Worm (Caenorhabditis elegans) whole organism, late embryonic: ENCODE data around the gene cyp-13A4.

Experiments used
- C38D4.7 ChIP-seq: fragments of 200-800 bp; sonication (Bioruptor generic); optimal IDR thresholded peaks from 2 replicates; lab custom pipeline; 2018; ENCODE audit warnings: mild to moderate bottlenecking, missing genetic modification characterization, moderate library complexity, missing compliant biosample characterization
- T23F11.4 ChIP-seq: fragments of 200-800 bp; sonication (Bioruptor generic); optimal IDR thresholded peaks from 2 replicates; lab custom pipeline; 2018; ENCODE audit warnings: mild to moderate bottlenecking, missing genetic modification characterization, missing compliant biosample characterization
- ahr-1 ChIP-seq: sonication (generic microtip); optimal IDR thresholded peaks from 2 replicates; lab custom pipeline; 2016; ENCODE audit warnings: missing genetic modification characterization, missing compliant biosample characterization
- ceh-14 ChIP-seq: sonication (generic microtip); optimal IDR thresholded peaks from 2 replicates; lab custom pipeline; 2016; ENCODE audit warnings: missing genotype, missing genetic modification characterization, missing compliant biosample characterization
- ceh-18 ChIP-seq: sonication (generic microtip); optimal IDR thresholded peaks from 2 replicates; lab custom pipeline; 2016; ENCODE audit warnings: missing genetic modification characterization, missing compliant biosample characterization
- ceh-2 ChIP-seq: sonication (generic microtip); optimal IDR thresholded peaks from 2 replicates; lab custom pipeline; 2016; ENCODE audit warnings: missing genotype, missing genetic modification characterization, missing compliant biosample characterization
- ceh-22 ChIP-seq: sonication (generic microtip); optimal IDR thresholded peaks from 2 replicates; lab custom pipeline; 2017; ENCODE audit warnings: missing biosample characterization, missing genetic modification characterization
- ceh-31 ChIP-seq: sonication (generic microtip); optimal IDR thresholded peaks from 2 replicates; lab custom pipeline; 2016; ENCODE audit warnings: missing genetic modification characterization, missing compliant biosample characterization
- ceh-48 ChIP-seq: sonication (generic microtip); optimal IDR thresholded peaks from 2 replicates; lab custom pipeline; 2016; ENCODE audit warnings: missing genetic modification characterization, inconsistent platforms, missing compliant biosample characterization
- ceh-6 ChIP-seq: fragments of 200-800 bp; sonication (Bioruptor generic); optimal IDR thresholded peaks from 2 replicates; lab custom pipeline; 2018; ENCODE audit warnings: mild to moderate bottlenecking, missing genetic modification characterization, missing compliant biosample characterization
- dmd-4 ChIP-seq: sonication (generic microtip); optimal IDR thresholded peaks from 2 replicates; lab custom pipeline; 2016; ENCODE audit warnings: borderline replicate concordance, missing genetic modification characterization, missing compliant biosample characterization
- dve-1 ChIP-seq: sonication (generic microtip); optimal IDR thresholded peaks from 2 replicates; lab custom pipeline; 2017; ENCODE audit warnings: antibody characterized with exemption, mild to moderate bottlenecking, missing genetic modification characterization, missing compliant biosample characterization
- elt-2 ChIP-seq: sonication (generic microtip); optimal IDR thresholded peaks from 2 replicates; lab custom pipeline; 2016; ENCODE audit warnings: missing genetic modification reagents, missing genetic modification characterization, missing compliant biosample characterization
- elt-4 ChIP-seq: sonication (generic microtip); optimal IDR thresholded peaks from 2 replicates; lab custom pipeline; 2016; ENCODE audit warnings: missing genetic modification characterization, missing compliant biosample characterization
- gmeb-2 ChIP-seq: sonication (generic microtip); optimal IDR thresholded peaks from 2 replicates; lab custom pipeline; 2016; ENCODE audit warnings: missing genetic modification characterization, inconsistent platforms, missing compliant biosample characterization
- hlh-30 ChIP-seq: sonication (generic microtip); optimal IDR thresholded peaks from 2 replicates; lab custom pipeline; 2017; ENCODE audit warnings: antibody characterized with exemption, missing genetic modification characterization, missing compliant biosample characterization; ENCODE audit not compliant: insufficient read depth
- hlh-6 ChIP-seq: sonication (generic microtip); optimal IDR thresholded peaks from 2 replicates; lab custom pipeline; 2016; ENCODE audit warnings: missing genotype, missing genetic modification characterization, missing compliant biosample characterization
- hlh-8 ChIP-seq: sonication (generic microtip); optimal IDR thresholded peaks from 2 replicates; lab custom pipeline; 2016; ENCODE audit warnings: missing genotype, missing genetic modification characterization, missing compliant biosample characterization
- lim-6 ChIP-seq: sonication (generic microtip); optimal IDR thresholded peaks from 2 replicates; lab custom pipeline; 2016; ENCODE audit warnings: missing genetic modification characterization, missing compliant biosample characterization
- madf-2 ChIP-seq: sonication (generic microtip); optimal IDR thresholded peaks from 2 replicates; lab custom pipeline; 2017; ENCODE audit warnings: missing genetic modification characterization, missing compliant biosample characterization
- nfya-1 ChIP-seq: sonication (generic microtip); optimal IDR thresholded peaks from 2 replicates; lab custom pipeline; 2017; ENCODE audit warnings: missing genetic modification characterization, mild to moderate bottlenecking, missing compliant biosample characterization, antibody characterized with exemption, moderate library complexity
- nhr-11 ChIP-seq: fragments of 150-350 bp; optimal IDR thresholded peaks from 2 replicates; lab custom pipeline; 2014; ENCODE audit warnings: missing biosample characterization, missing genetic modification characterization
- odd-2 ChIP-seq: sonication (generic microtip); optimal IDR thresholded peaks from 2 replicates; lab custom pipeline; 2017; ENCODE audit warnings: antibody characterized with exemption, mild to moderate bottlenecking, missing genetic modification characterization, missing compliant biosample characterization
- pax-1 ChIP-seq: fragments of 150-350 bp; optimal IDR thresholded peaks from 2 replicates; lab custom pipeline; 2014; ENCODE audit warnings: missing biosample characterization, missing genetic modification characterization
- pha-4 ChIP-seq: fragments of 150-350 bp; optimal IDR thresholded peaks from 2 replicates; lab custom pipeline; 2018; ENCODE audit warnings: missing biosample characterization, missing genetic modification reagents, missing genetic modification characterization
- pqm-1 ChIP-seq: sonication (generic microtip); optimal IDR thresholded peaks from 2 replicates; lab custom pipeline; 2016; ENCODE audit warnings: missing genetic modification characterization, missing compliant biosample characterization
- ref-2 ChIP-seq: sonication (generic microtip); optimal IDR thresholded peaks from 2 replicates; lab custom pipeline; 2016; ENCODE audit warnings: missing genetic modification characterization, missing compliant biosample characterization
- rnt-1 ChIP-seq: sonication (generic microtip); optimal IDR thresholded peaks from 2 replicates; lab custom pipeline; 2016; ENCODE audit warnings: missing genetic modification characterization, missing compliant biosample characterization
- sox-4 ChIP-seq: sonication (generic microtip); optimal IDR thresholded peaks from 2 replicates; lab custom pipeline; 2017; ENCODE audit warnings: mild to moderate bottlenecking, missing genetic modification characterization, inconsistent platforms, missing compliant biosample characterization
- syd-9 ChIP-seq: sonication (generic microtip); optimal IDR thresholded peaks from 2 replicates; lab custom pipeline; 2016; ENCODE audit warnings: mild to moderate bottlenecking, missing genetic modification characterization, moderate library complexity, missing compliant biosample characterization
- tbx-2 ChIP-seq: sonication (generic microtip); optimal IDR thresholded peaks from 2 replicates; lab custom pipeline; 2016; ENCODE audit warnings: missing genetic modification characterization, missing compliant biosample characterization
- ttx-3 ChIP-seq: sonication (generic microtip); optimal IDR thresholded peaks from 2 replicates; lab custom pipeline; 2016; ENCODE audit warnings: missing genetic modification reagents, missing genetic modification characterization, missing compliant biosample characterization
- unc-55 ChIP-seq: sonication (generic microtip); optimal IDR thresholded peaks from 2 replicates; lab custom pipeline; 2017; ENCODE audit warnings: missing biosample characterization, missing genetic modification reagents, missing genetic modification characterization
- unc-86 ChIP-seq: sonication (generic microtip); optimal IDR thresholded peaks from 2 replicates; lab custom pipeline; 2016; ENCODE audit warnings: missing genetic modification characterization, missing compliant biosample characterization

Gene cyp-13A4

DNA sequence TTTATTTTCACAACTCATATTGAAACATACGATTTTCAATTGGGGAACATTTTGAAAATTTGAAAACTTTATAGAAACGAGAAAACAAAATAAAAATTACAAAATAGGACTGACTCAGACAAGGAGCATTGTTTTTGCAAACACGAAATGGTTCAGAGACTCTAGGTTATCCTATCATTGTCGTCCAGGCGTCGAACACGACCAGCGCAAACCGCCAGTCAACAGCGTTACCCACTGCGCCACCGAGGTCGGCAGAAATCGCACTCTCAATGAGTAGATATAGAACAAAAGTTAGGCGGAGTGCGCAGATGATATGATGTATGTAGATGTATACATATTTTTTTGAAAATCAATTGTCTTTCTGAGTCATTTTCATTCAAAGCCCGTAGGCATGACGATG, 22.9 kb downstream of the cyp-13A4 start (continued):
- TF ChIP-seq syd-9 (tag; lab: Kevin White, UChicago) = peak; percentile 78
- TF ChIP-seq C38D4.7 (GFP tag; lab: Kevin White, UChicago) = peak; percentile 81
- TF ChIP-seq gmeb-2 (tag; lab: Kevin White, UChicago) = peak; percentile 84
- TF ChIP-seq pax-1 (tag; lab: Kevin White, UChicago) = no peak
- TF ChIP-seq pqm-1 (tag; lab: Kevin White, UChicago) = peak; percentile 39
- TF ChIP-seq hlh-30 (tag; lab: Kevin White, UChicago) = peak; percentile 2
- no peak for TF ChIP-seq nhr-11 (tag; lab: Kevin White, UChicago)
- TF ChIP-seq ceh-14 (tag; lab: Kevin White, UChicago) = peak; percentile 87
- no peak for TF ChIP-seq unc-55
- peak; percentile 32 for TF ChIP-seq lim-6 (tag; lab: Kevin White, UChicago)
- TF ChIP-seq dmd-4 (tag; lab: Kevin White, UChicago) = peak; percentile 71
- TF ChIP-seq ceh-48 (tag; lab: Kevin White, UChicago) = peak; percentile 66
- no peak for TF ChIP-seq ceh-22 (tag; lab: Kevin White, UChicago)
- TF ChIP-seq odd-2 (tag; lab: Kevin White, UChicago) = no peak
- TF ChIP-seq rnt-1 (tag; lab: Kevin White, UChicago) = peak; percentile 77
- peak; percentile 10 for TF ChIP-seq ceh-18
- TF ChIP-seq elt-4 (tag; lab: Kevin White, UChicago) = no peak
- TF ChIP-seq, all 69 proteins: peak for 54

DNA sequence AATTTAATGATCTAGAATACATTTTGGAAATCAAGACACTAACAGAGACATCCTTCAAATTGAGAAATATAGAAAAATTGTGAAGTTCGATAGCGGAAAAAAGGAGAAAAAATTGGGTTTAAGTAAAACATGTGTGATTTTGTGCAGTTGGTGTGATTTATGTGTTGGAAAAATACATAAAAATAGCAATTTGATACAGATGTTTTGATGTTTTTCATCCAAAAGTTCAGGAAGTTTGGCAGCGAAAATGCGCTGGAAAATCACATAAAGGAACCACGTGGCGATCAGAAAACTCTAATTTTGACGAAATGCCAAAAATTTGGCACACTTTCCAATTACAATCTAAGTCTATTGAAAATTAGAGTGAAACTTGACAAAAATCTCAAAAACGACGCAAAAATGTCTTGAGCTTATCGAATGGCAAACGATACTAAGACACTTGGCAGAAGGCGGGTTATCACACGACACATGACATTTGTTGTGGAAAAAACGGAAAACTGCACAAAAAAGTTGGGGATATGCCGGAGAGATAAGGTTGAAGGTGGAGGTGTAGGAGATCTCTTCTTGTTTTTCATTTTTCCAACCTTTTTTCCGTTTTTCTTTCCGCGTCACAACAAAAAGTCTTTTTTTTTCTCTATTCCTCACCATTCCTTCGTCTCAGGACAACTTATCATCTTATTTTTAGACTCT, 23.5 kb downstream of the cyp-13A4 start, which contains the start of gene ZK1321.4:
TSS of gene ZK1321.4 (minus strand) at position 51 of the 690 bp plus-strand sequence.
- no peak for TF ChIP-seq T23F11.4 (GFP tag; lab: Kevin White, UChicago)
- no peak for TF ChIP-seq elt-4 (tag; lab: Kevin White, UChicago)
- no peak for TF ChIP-seq odd-2 (tag; lab: Kevin White, UChicago)
- TF ChIP-seq dve-1 (tag; lab: Kevin White, UChicago) = no peak
- TF ChIP-seq sox-4 (tag; lab: Kevin White, UChicago) = no peak

DNA sequence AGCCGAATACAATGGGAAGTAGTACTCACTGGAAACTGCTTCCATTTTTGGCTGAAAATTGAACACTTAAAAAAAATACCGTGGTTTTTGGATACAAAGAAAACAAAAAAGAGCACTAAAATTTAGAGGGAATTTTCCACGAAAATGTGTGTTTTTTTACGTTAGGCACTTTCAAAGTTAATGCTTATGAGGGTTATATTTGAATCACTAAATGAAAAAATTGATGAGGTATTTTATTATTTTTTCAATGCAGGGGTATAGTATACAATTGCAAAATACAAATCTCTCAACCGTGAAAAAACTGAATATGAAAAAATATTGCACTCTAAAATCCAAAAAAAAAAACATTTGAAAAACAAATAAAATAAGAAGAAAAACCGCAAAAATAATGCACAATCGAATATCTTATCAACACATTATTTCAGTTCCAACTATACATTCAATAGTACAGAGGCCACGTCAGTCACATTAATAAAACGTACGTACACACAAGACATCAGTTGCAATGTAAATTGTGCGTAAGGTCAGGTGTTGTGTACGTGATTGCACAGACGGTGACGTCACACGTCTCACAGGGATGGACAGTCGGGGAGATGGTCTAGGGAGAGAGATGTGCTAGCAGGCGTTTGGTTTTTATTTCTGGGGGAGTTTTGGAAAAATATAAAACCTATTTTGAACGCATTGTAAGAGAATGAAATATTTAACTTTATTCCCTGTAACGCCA, 27.6 kb downstream of the cyp-13A4 start, which contains the start of gene aqp-10:
TSS of gene aqp-10 (minus strand) at position 51 of the 724 bp plus-strand sequence.
- no peak for TF ChIP-seq ref-2 (tag; lab: Kevin White, UChicago)
- no peak for TF ChIP-seq ceh-2 (tag; lab: Kevin White, UChicago)
- TF ChIP-seq hlh-6 (tag; lab: Kevin White, UChicago) = no peak
- TF ChIP-seq unc-86 (tag; lab: Kevin White, UChicago) = no peak
- no peak for TF ChIP-seq unc-55
- TF ChIP-seq hlh-8 (tag; lab: Kevin White, UChicago) = no peak
- no peak for TF ChIP-seq ttx-3
- no peak for TF ChIP-seq pqm-1 (tag; lab: Kevin White, UChicago)
- TF ChIP-seq sox-4 (tag; lab: Kevin White, UChicago) = no peak
- no peak for TF ChIP-seq rnt-1 (tag; lab: Kevin White, UChicago)
- TF ChIP-seq ceh-6 (GFP tag; lab: Kevin White, UChicago) = no peak
- TF ChIP-seq elt-2 (tag; lab: Kevin White, UChicago) = peak; percentile 50
- no peak for TF ChIP-seq odd-2 (tag; lab: Kevin White, UChicago)
- TF ChIP-seq pha-4 (tag; lab: Kevin White, UChicago) = no peak
- TF ChIP-seq hlh-30 (tag; lab: Kevin White, UChicago) = peak; percentile 24
- TF ChIP-seq ahr-1 (tag; lab: Kevin White, UChicago) = no peak
- TF ChIP-seq ceh-31 (tag; lab: Kevin White, UChicago) = no peak
- no peak for TF ChIP-seq ceh-48 (tag; lab: Kevin White, UChicago)
- TF ChIP-seq tbx-2 (tag; lab: Kevin White, UChicago) = peak; percentile 47
- TF ChIP-seq nfya-1 (tag; lab: Kevin White, UChicago) = peak; percentile 68
- TF ChIP-seq madf-2 (tag; lab: Kevin White, UChicago) = no peak
- TF ChIP-seq, all 69 proteins: peak for 4
